Worm (Caenorhabditis elegans) whole organism, late embryonic: ENCODE measurements around the gene acox-3.
"Not testable (repeated sequence)": the region's sequence is repeated elsewhere in the genome, so short reads cannot be mapped to it uniquely, and the experiment has no call there.

Experiments used
- C08G9.2 ChIP-seq: sonication (generic microtip); optimal IDR thresholded peaks from 2 replicates; lab custom pipeline; 2016; ENCODE audit warnings: mild to moderate bottlenecking, missing genetic modification characterization, moderate library complexity, missing compliant biosample characterization
- F13H6.1 ChIP-seq: sonication (generic microtip); optimal IDR thresholded peaks from 2 replicates; lab custom pipeline; 2016; ENCODE audit warnings: missing genetic modification characterization, missing compliant biosample characterization
- Y22D7AL.16 ChIP-seq: sonication (generic microtip); optimal IDR thresholded peaks from 2 replicates; lab custom pipeline; 2016; ENCODE audit warnings: missing genetic modification characterization, missing compliant biosample characterization
- ceh-14 ChIP-seq: sonication (generic microtip); optimal IDR thresholded peaks from 2 replicates; lab custom pipeline; 2016; ENCODE audit warnings: missing genotype, missing genetic modification characterization, missing compliant biosample characterization
- ceh-18 ChIP-seq: sonication (generic microtip); optimal IDR thresholded peaks from 2 replicates; lab custom pipeline; 2016; ENCODE audit warnings: missing genetic modification characterization, missing compliant biosample characterization
- ceh-19 ChIP-seq: fragments of 200-800 bp; sonication (Bioruptor generic); optimal IDR thresholded peaks from 2 replicates; lab custom pipeline; 2018; ENCODE audit warnings: mild to moderate bottlenecking, missing genetic modification characterization, missing compliant biosample characterization
- ceh-22 ChIP-seq: sonication (generic microtip); optimal IDR thresholded peaks from 2 replicates; lab custom pipeline; 2017; ENCODE audit warnings: missing biosample characterization, missing genetic modification characterization
- ceh-24 ChIP-seq: sonication (generic microtip); optimal IDR thresholded peaks from 2 replicates; lab custom pipeline; 2016; ENCODE audit warnings: mild to moderate bottlenecking, missing genetic modification characterization, missing compliant biosample characterization
- ceh-30 ChIP-seq: fragments of 150-350 bp; optimal IDR thresholded peaks from 2 replicates; lab custom pipeline; 2014; ENCODE audit warnings: missing biosample characterization, missing genetic modification characterization
- ceh-45 ChIP-seq: fragments of 200-800 bp; sonication (Bioruptor generic); IDR thresholded peaks from 2 replicates; pipeline ENCODE4 v1.3.6; 2022; ENCODE audit warnings: missing genetic modification reagents, missing genetic modification characterization, missing compliant biosample characterization
- ceh-6 ChIP-seq: fragments of 200-800 bp; sonication (Bioruptor generic); optimal IDR thresholded peaks from 2 replicates; lab custom pipeline; 2018; ENCODE audit warnings: mild to moderate bottlenecking, missing genetic modification characterization, missing compliant biosample characterization
- ets-4 ChIP-seq: sonication (generic microtip); optimal IDR thresholded peaks from 2 replicates; lab custom pipeline; 2016; ENCODE audit warnings: missing genetic modification characterization, missing compliant biosample characterization
- fkh-10 ChIP-seq: fragments of 150-350 bp; optimal IDR thresholded peaks from 2 replicates; lab custom pipeline; 2014; ENCODE audit warnings: missing biosample characterization, missing genetic modification reagents, missing genetic modification characterization
- fkh-6 ChIP-seq: sonication (generic microtip); optimal IDR thresholded peaks from 2 replicates; lab custom pipeline; 2016; ENCODE audit warnings: missing genetic modification characterization, missing compliant biosample characterization
- gmeb-2 ChIP-seq: sonication (generic microtip); optimal IDR thresholded peaks from 2 replicates; lab custom pipeline; 2016; ENCODE audit warnings: missing genetic modification characterization, inconsistent platforms, missing compliant biosample characterization
- hlh-13 ChIP-seq: fragments of 200-800 bp; sonication (Bioruptor generic); optimal IDR thresholded peaks from 2 replicates; lab custom pipeline; 2018; ENCODE audit warnings: mild to moderate bottlenecking, missing genetic modification characterization, missing compliant biosample characterization
- hlh-15 ChIP-seq: sonication (generic microtip); optimal IDR thresholded peaks from 2 replicates; lab custom pipeline; 2016; ENCODE audit warnings: missing genetic modification characterization, missing compliant biosample characterization
- hlh-30 ChIP-seq: sonication (generic microtip); optimal IDR thresholded peaks from 2 replicates; lab custom pipeline; 2017; ENCODE audit warnings: antibody characterized with exemption, missing genetic modification characterization, missing compliant biosample characterization; ENCODE audit not compliant: insufficient read depth
- hlh-8 ChIP-seq: sonication (generic microtip); optimal IDR thresholded peaks from 2 replicates; lab custom pipeline; 2016; ENCODE audit warnings: missing genotype, missing genetic modification characterization, missing compliant biosample characterization
- lim-6 ChIP-seq: sonication (generic microtip); optimal IDR thresholded peaks from 2 replicates; lab custom pipeline; 2016; ENCODE audit warnings: missing genetic modification characterization, missing compliant biosample characterization
- lin-11 ChIP-seq: fragments of 200-800 bp; sonication (Bioruptor generic); optimal IDR thresholded peaks from 2 replicates; lab custom pipeline; 2018; ENCODE audit warnings: mild to moderate bottlenecking, missing genetic modification characterization, missing compliant biosample characterization
- mec-3 ChIP-seq: sonication (generic microtip); optimal IDR thresholded peaks from 2 replicates; lab custom pipeline; 2016; ENCODE audit warnings: borderline replicate concordance, missing genetic modification characterization, missing compliant biosample characterization
- nfya-1 ChIP-seq: sonication (generic microtip); optimal IDR thresholded peaks from 2 replicates; lab custom pipeline; 2017; ENCODE audit warnings: missing genetic modification characterization, mild to moderate bottlenecking, missing compliant biosample characterization, antibody characterized with exemption, moderate library complexity
- nhr-11 ChIP-seq: fragments of 150-350 bp; optimal IDR thresholded peaks from 2 replicates; lab custom pipeline; 2014; ENCODE audit warnings: missing biosample characterization, missing genetic modification characterization
- nhr-232 ChIP-seq: sonication (generic microtip); optimal IDR thresholded peaks from 2 replicates; lab custom pipeline; 2016; ENCODE audit warnings: missing genetic modification characterization, missing compliant biosample characterization
- odd-2 ChIP-seq: sonication (generic microtip); optimal IDR thresholded peaks from 2 replicates; lab custom pipeline; 2017; ENCODE audit warnings: antibody characterized with exemption, mild to moderate bottlenecking, missing genetic modification characterization, missing compliant biosample characterization
- pat-9 ChIP-seq: fragments of 200-800 bp; sonication (Bioruptor generic); optimal IDR thresholded peaks from 2 replicates; lab custom pipeline; 2018; ENCODE audit warnings: mild to moderate bottlenecking, missing genetic modification characterization, moderate library complexity, missing compliant biosample characterization
- pax-1 ChIP-seq: fragments of 150-350 bp; optimal IDR thresholded peaks from 2 replicates; lab custom pipeline; 2014; ENCODE audit warnings: missing biosample characterization, missing genetic modification characterization
- pha-2 ChIP-seq: sonication (generic microtip); optimal IDR thresholded peaks from 2 replicates; lab custom pipeline; 2017; ENCODE audit warnings: mild to moderate bottlenecking, missing genetic modification characterization, missing compliant biosample characterization
- pqm-1 ChIP-seq: sonication (generic microtip); optimal IDR thresholded peaks from 2 replicates; lab custom pipeline; 2016; ENCODE audit warnings: missing genetic modification characterization, missing compliant biosample characterization
- pros-1 ChIP-seq: fragments of 150-350 bp; optimal IDR thresholded peaks from 2 replicates; lab custom pipeline; 2014; ENCODE audit warnings: missing biosample characterization, missing genetic modification reagents, missing genetic modification characterization
- ref-2 ChIP-seq: sonication (generic microtip); optimal IDR thresholded peaks from 2 replicates; lab custom pipeline; 2016; ENCODE audit warnings: missing genetic modification characterization, missing compliant biosample characterization
- sox-4 ChIP-seq: sonication (generic microtip); optimal IDR thresholded peaks from 2 replicates; lab custom pipeline; 2017; ENCODE audit warnings: mild to moderate bottlenecking, missing genetic modification characterization, inconsistent platforms, missing compliant biosample characterization
- tbx-2 ChIP-seq: sonication (generic microtip); optimal IDR thresholded peaks from 2 replicates; lab custom pipeline; 2016; ENCODE audit warnings: missing genetic modification characterization, missing compliant biosample characterization
- tbx-7 ChIP-seq: sonication (generic microtip); optimal IDR thresholded peaks from 2 replicates; lab custom pipeline; 2016; ENCODE audit warnings: missing genotype, missing genetic modification characterization, missing compliant biosample characterization
- ttx-3 ChIP-seq: sonication (generic microtip); optimal IDR thresholded peaks from 2 replicates; lab custom pipeline; 2016; ENCODE audit warnings: missing genetic modification reagents, missing genetic modification characterization, missing compliant biosample characterization
- unc-3 ChIP-seq, 2 experiments: fragments of 200-800 bp in 1 of 2; sonication (Bioruptor generic) in 1 of 2; sonication (generic microtip) in 1 of 2; conservative IDR thresholded peaks in 1 of 2; optimal IDR thresholded peaks in 1 of 2; 2 replicates each; pipeline versions ENCODE4 v1.3.6 to Lab custom; 2016 to 2022; ENCODE audit warnings: missing compliant biosample characterization in 2 of 2, missing genetic modification characterization in 2 of 2, missing genetic modification reagents in 1 of 2
- unc-42 ChIP-seq: sonication (generic microtip); optimal IDR thresholded peaks from 2 replicates; lab custom pipeline; 2016; ENCODE audit warnings: missing genotype, missing genetic modification characterization, missing compliant biosample characterization
- unc-86 ChIP-seq: sonication (generic microtip); optimal IDR thresholded peaks from 2 replicates; lab custom pipeline; 2016; ENCODE audit warnings: missing genetic modification characterization, missing compliant biosample characterization
- zip-5 ChIP-seq: sonication (generic microtip); optimal IDR thresholded peaks from 2 replicates; lab custom pipeline; 2016; ENCODE audit warnings: missing genetic modification characterization, missing compliant biosample characterization

The acox-3 gene

ce11 chrIV:6213403-6213802, 34.9 kb downstream of the acox-3 start, which contains the start of gene C49A9.5:
Gene C49A9.5 (plus strand): TSS chrIV:6213673.
- TF ChIP-seq tbx-2 (no peak), ref-2 (no peak), ceh-6 (no peak), unc-3 (GFP tag; conservative IDR thresholded peaks at IDR 0.05; lab: Robert Waterston, UW) (no peak), unc-3 (tag; optimal IDR thresholded peaks at IDR 0.05; lab: Kevin White, UChicago) (no peak), C08G9.2 (tag; lab: Kevin White, UChicago) (no peak), fkh-10 (GFP tag; lab: Kevin White, UChicago) (no peak), Y22D7AL.16 (tag; lab: Kevin White, UChicago) (no peak), zip-5 (tag; lab: Kevin White, UChicago) (no peak), sox-4 (tag; lab: Kevin White, UChicago) (no peak), pha-2 (no peak), ceh-19 (no peak), pax-1 (tag; lab: Kevin White, UChicago) (no peak), mec-3 (tag; lab: Kevin White, UChicago) (no peak), lim-6 (no peak), hlh-13 (GFP tag; lab: Kevin White, UChicago) (no peak), gmeb-2 (no peak), tbx-7 (tag; lab: Kevin White, UChicago) (no peak), ttx-3 (tag; lab: Kevin White, UChicago) (no peak)
- TF ChIP-seq, all 69 proteins: peak for 0

ce11 chrIV:6210574-6210973, 37.7 kb downstream of the acox-3 start, which contains the start of the genes ugt-24 and C49A9.6:
Gene ugt-24 (minus strand): TSS chrIV:6210720.
Gene C49A9.6 (plus strand): TSS chrIV:6210936.
- TF ChIP-seq pax-1 (tag; lab: Kevin White, UChicago) (no peak), hlh-15 (tag; lab: Kevin White, UChicago) (no peak), nfya-1 (no peak), unc-86 (tag; lab: Kevin White, UChicago) (no peak), pqm-1 (tag; lab: Kevin White, UChicago) (no peak), F13H6.1 (tag; lab: Kevin White, UChicago) (no peak), ceh-24 (tag; lab: Kevin White, UChicago) (no peak), ceh-14 (tag; lab: Kevin White, UChicago) (no peak), ceh-22 (no peak), unc-42 (no peak), ceh-30 (tag; lab: Kevin White, UChicago) (no peak), lim-6 (no peak), sox-4 (tag; lab: Kevin White, UChicago) (no peak), hlh-8 (tag; lab: Kevin White, UChicago) (no peak), odd-2 (tag; lab: Kevin White, UChicago) (no peak), nhr-232 (tag; lab: Kevin White, UChicago) (no peak), ets-4 (tag; lab: Kevin White, UChicago) (no peak), fkh-6 (tag; lab: Kevin White, UChicago) (no peak), ceh-6 (no peak)
- TF ChIP-seq, all 69 proteins: peak for 0

- TF ChIP-seq unc-3 (GFP tag; conservative IDR thresholded peaks at IDR 0.05; lab: Robert Waterston, UW) (peak; percentile 34; the same call in 1 of the 2 replicates), ceh-45 (peak; percentile 7; the same call in 1 of the 2 replicates)
- not testable (repeated sequence) for TF ChIP-seq unc-3 (tag; optimal IDR thresholded peaks at IDR 0.05; lab: Kevin White, UChicago)
- TF ChIP-seq, all 69 proteins: peak for 2; not testable (repeated sequence) for 67
These were observed 38.3 kb downstream of the acox-3 start for ce11 chrIV:6209958-6210357.

- TF ChIP-seq pat-9 (tag; lab: Kevin White, UChicago) (no peak), fkh-10 (GFP tag; lab: Kevin White, UChicago) (no peak), ceh-18 (tag; lab: Kevin White, UChicago) (no peak), ceh-22 (no peak), ceh-24 (tag; lab: Kevin White, UChicago) (no peak), hlh-13 (GFP tag; lab: Kevin White, UChicago) (no peak), Y22D7AL.16 (tag; lab: Kevin White, UChicago) (no peak), nfya-1 (no peak), lin-11 (tag; lab: Kevin White, UChicago) (no peak), ceh-14 (tag; lab: Kevin White, UChicago) (no peak), pros-1 (tag; lab: Kevin White, UChicago) (no peak), hlh-30 (tag; lab: Kevin White, UChicago) (no peak), nhr-11 (tag; lab: Kevin White, UChicago) (no peak), ets-4 (tag; lab: Kevin White, UChicago) (no peak)
- TF ChIP-seq, all 69 proteins: peak for 0
These were observed 39.0 kb downstream of the acox-3 start for ce11 chrIV:6209337-6209736.
